Fruit fly (Drosophila melanogaster) ovary, adult (tissue): Measurements from ENCODE around the gene CG31102.

Experiments
- CG17801 ChIP-seq: fragments of 200-800 bp; optimal IDR thresholded peaks from 2 replicates; lab custom pipeline; 2019; ENCODE audit warnings: missing biosample characterization, mild to moderate bottlenecking, missing genetic modification characterization, moderate library complexity; ENCODE audit not compliant: partially characterized antibody

CG31102 gene

dm6 chr3R:25308228-25308627 is 12.8 kb upstream of the CG31102 start, which contains the start of gene CG10550:
Gene CG10550 (minus strand): TSS chr3R:25308391.
- no peak for TF ChIP-seq CG17801 (GFP tag; lab: Kevin White, UChicago)

- no peak for TF ChIP-seq CG17801 (GFP tag; lab: Kevin White, UChicago)
These were observed 10.6 kb upstream of the CG31102 start for dm6 chr3R:25305822-25306544.

- peak; percentile 3 for TF ChIP-seq CG17801 (GFP tag; lab: Kevin White, UChicago)
These were observed 8.6 kb upstream of the CG31102 start, which contains the start of gene CG31436 for dm6 chr3R:25303857-25304440. Gene CG31436 (plus strand): TSS chr3R:25304137.

- no peak for TF ChIP-seq CG17801 (GFP tag; lab: Kevin White, UChicago)
These were observed 6.8 kb upstream of the CG31102 start, which contains the start of gene CG31370 for dm6 chr3R:25302239-25302638. Gene CG31370 (plus strand): TSS chr3R:25302464.

- TF ChIP-seq CG17801 (GFP tag; lab: Kevin White, UChicago): no peak
These were observed 5.2 kb upstream of the CG31102 start, which contains the start of gene CG13659 for dm6 chr3R:25300575-25300974. Gene CG13659 (plus strand): TSS chr3R:25300891.

- TF ChIP-seq CG17801 (GFP tag; lab: Kevin White, UChicago): no peak
These were observed 4.1 kb upstream of the CG31102 start, which contains the start of gene CG31288 for dm6 chr3R:25299507-25299964. Gene CG31288 (minus strand): TSS chr3R:25299557.

dm6 chr3R:25297678-25298077 is 2.3 kb upstream of the CG31102 start, which contains the start of gene CG31097:
Gene CG31097 (minus strand): TSS chr3R:25297778.
- TF ChIP-seq CG17801 (GFP tag; lab: Kevin White, UChicago): no peak

- peak; percentile 90 for TF ChIP-seq CG17801 (GFP tag; lab: Kevin White, UChicago)
These were observed 2.5 kb downstream of the CG31102 start, which contains the start of gene CG31098 for dm6 chr3R:25292864-25293284. Gene CG31098 (minus strand): TSS chr3R:25292977.

dm6 chr3R:25289589-25289988 is 5.8 kb downstream of the CG31102 start, which contains the start of gene CG11893:
Gene CG11893 (plus strand): TSS chr3R:25289889.
- TF ChIP-seq CG17801 (GFP tag; lab: Kevin White, UChicago): no peak

dm6 chr3R:25287128-25287527 is 8.3 kb downstream of the CG31102 start, which contains the start of gene CG13658:
Gene CG13658 (plus strand): TSS chr3R:25287474.
- TF ChIP-seq CG17801 (GFP tag; lab: Kevin White, UChicago): peak; percentile 40

- no peak for TF ChIP-seq CG17801 (GFP tag; lab: Kevin White, UChicago)
These were observed 10.2 kb downstream of the CG31102 start, which contains the start of gene CG31104 for dm6 chr3R:25285173-25285572. Gene CG31104 (plus strand): TSS chr3R:25285473.

dm6 chr3R:25283209-25283670 is 12.2 kb downstream of the CG31102 start, which contains the start of gene CG31300:
Gene CG31300 (plus strand): TSS chr3R:25283620.
- TF ChIP-seq CG17801 (GFP tag; lab: Kevin White, UChicago): no peak

- TF ChIP-seq CG17801 (GFP tag; lab: Kevin White, UChicago): peak; percentile 29
These were observed 14.2 kb downstream of the CG31102 start, which contains the start of gene CG11892 for dm6 chr3R:25281165-25281564. Gene CG11892 (plus strand): TSS chr3R:25281548.

- no peak for TF ChIP-seq CG17801 (GFP tag; lab: Kevin White, UChicago)
These were observed 15.5 kb downstream of the CG31102 start, which contains the start of gene CG10514 for dm6 chr3R:25279796-25280350. Gene CG10514 (minus strand): TSS chr3R:25279846.
